Fruit fly (Drosophila melanogaster): ENCODE results near the gene CG31064.

CG31064 gene

dm6 chr3R:27281811-27282131 is 42.9 kb upstream of the CG31064 start:
- TF ChIP-seq sv (GFP tag; optimal IDR thresholded peaks at IDR 0.05) (no peak), sage (GFP tag; optimal IDR thresholded peaks at IDR 0.05) (no peak), dl (GFP tag; optimal IDR thresholded peaks at IDR 0.05; ENCODE audit: insufficient read depth in 1 of 2, partially characterized antibody in 2 of 2) (no peak), Jra (GFP tag; optimal IDR thresholded peaks at IDR 0.05) (no peak), N (GFP tag; optimal IDR thresholded peaks at IDR 0.05) (no peak), Vsx2 (GFP tag; optimal IDR thresholded peaks at IDR 0.05; ENCODE audit: partially characterized antibody) (no peak), pan (optimal IDR thresholded peaks at IDR 0.05) (no peak), rgr (GFP tag; optimal IDR thresholded peaks at IDR 0.05) (no peak), OdsH (GFP tag; optimal IDR thresholded peaks at IDR 0.05) (no peak), foxo (GFP tag; optimal IDR thresholded peaks at IDR 0.05) (no peak), CG32264 (GFP tag; optimal IDR thresholded peaks at IDR 0.05) (no peak), h (GFP tag; optimal IDR thresholded peaks at IDR 0.05) (no peak)

dm6 chr3R:27281022-27281810 is 42.3 kb upstream of the CG31064 start:
- TF ChIP-seq Hr78 (GFP tag; optimal IDR thresholded peaks at IDR 0.05) (no peak), Sp1 (GFP tag; optimal IDR thresholded peaks at IDR 0.05) (peak; percentile 92), br (GFP tag; optimal IDR thresholded peaks at IDR 0.05) (peak; percentile 97), sage (GFP tag; optimal IDR thresholded peaks at IDR 0.05) (peak; percentile 88), dsf (GFP tag; optimal IDR thresholded peaks at IDR 0.05; ENCODE audit: borderline replicate concordance) (peak; percentile 36), dl (GFP tag; optimal IDR thresholded peaks at IDR 0.05; ENCODE audit: insufficient read depth in 1 of 2, partially characterized antibody in 2 of 2) (no peak), dmrt93B (GFP tag; optimal IDR thresholded peaks at IDR 0.05) (peak; percentile 87), N (GFP tag; optimal IDR thresholded peaks at IDR 0.05) (peak; percentile 47), usp (GFP tag; optimal IDR thresholded peaks at IDR 0.05) (no peak), Dif (GFP tag; optimal IDR thresholded peaks at IDR 0.05; ENCODE audit: partially characterized antibody) (peak; percentile 40), foxo (GFP tag; optimal IDR thresholded peaks at IDR 0.05) (peak; percentile 83 to 98), fru (GFP tag; optimal IDR thresholded peaks at IDR 0.05) (peak; percentile 97), OdsH (GFP tag; optimal IDR thresholded peaks at IDR 0.05) (peak; percentile 97), CrebA (GFP tag; optimal IDR thresholded peaks at IDR 0.05; ENCODE audit: borderline replicate concordance) (no peak), h (GFP tag; optimal IDR thresholded peaks at IDR 0.05) (peak; percentile 97), pan (optimal IDR thresholded peaks at IDR 0.05) (no peak), HLH106 (tag; optimal IDR thresholded peaks at IDR 0.05) (peak; percentile 88), Jra (GFP tag; optimal IDR thresholded peaks at IDR 0.05) (peak; percentile 80), sv (GFP tag; optimal IDR thresholded peaks at IDR 0.05) (peak; percentile 73), Dfd (GFP tag; optimal IDR thresholded peaks at IDR 0.05) (no peak), Hr83 (GFP tag; optimal IDR thresholded peaks at IDR 0.05; ENCODE audit: poor library complexity, severe bottlenecking) (peak; percentile 36), Mio (GFP tag; optimal IDR thresholded peaks at IDR 0.05) (peak; percentile 91), psq (GFP tag; optimal IDR thresholded peaks at IDR 0.05) (peak; percentile 92), woc (GFP tag; optimal IDR thresholded peaks at IDR 0.05) (peak; percentile 99), rgr (GFP tag; optimal IDR thresholded peaks at IDR 0.05) (peak; percentile 98), jim (GFP tag; optimal IDR thresholded peaks at IDR 0.05) (peak; percentile 18), GATAd (GFP tag; optimal IDR thresholded peaks at IDR 0.05) (no peak), brk (GFP tag; optimal IDR thresholded peaks at IDR 0.05) (no peak), Rel (GFP tag; optimal IDR thresholded peaks at IDR 0.05) (peak; percentile 66), Rel (tag; optimal IDR thresholded peaks at IDR 0.05) (peak; percentile 54), CG32264 (GFP tag; optimal IDR thresholded peaks at IDR 0.05) (peak; percentile 92), tai (GFP tag; optimal IDR thresholded peaks at IDR 0.05) (no peak), lola (GFP tag; optimal IDR thresholded peaks at IDR 0.05) (no peak), Abd-B (GFP tag; optimal IDR thresholded peaks at IDR 0.05) (peak; percentile 14), Myc (optimal IDR thresholded peaks at IDR 0.05) (no peak), Hnf4 (GFP tag; optimal IDR thresholded peaks at IDR 0.05) (peak; percentile 93), ey (GFP tag; optimal IDR thresholded peaks at IDR 0.05) (peak; percentile 97), CG9705 (GFP tag; optimal IDR thresholded peaks at IDR 0.05) (peak; percentile 35), Vsx2 (GFP tag; optimal IDR thresholded peaks at IDR 0.05; ENCODE audit: partially characterized antibody) (no peak)

Measured in whole organism, wandering third instar larva.